Worm (Caenorhabditis elegans): Measurements from ENCODE around the gene lsm-4.

The lsm-4 gene

ce11 chrII:7239705-7240104 is 13.3 kb downstream of the lsm-4 start:
- TF ChIP-seq ama-1 (optimal IDR thresholded peaks at IDR 0.05), result no peak

ce11 chrII:7238791-7239190 is 14.2 kb downstream of the lsm-4 start:
- TF ChIP-seq pha-2 (tag; optimal IDR thresholded peaks at IDR 0.05) (no peak), ref-2 (tag; optimal IDR thresholded peaks at IDR 0.05) (no peak), eyg-1 (tag; optimal IDR thresholded peaks at IDR 0.05) (no peak), ceh-14 (tag; optimal IDR thresholded peaks at IDR 0.05) (no peak)

- TF ChIP-seq dmd-4 (tag; optimal IDR thresholded peaks at IDR 0.05; ENCODE audit: borderline replicate concordance) (no peak), K02D7.2 (tag; optimal IDR thresholded peaks at IDR 0.05) (no peak), ama-1 (optimal IDR thresholded peaks at IDR 0.05) (no peak), nhr-232 (tag; optimal IDR thresholded peaks at IDR 0.05) (no peak), ref-2 (tag; optimal IDR thresholded peaks at IDR 0.05) (no peak), che-1 (tag; optimal IDR thresholded peaks at IDR 0.05) (no peak), C38D4.7 (GFP tag; optimal IDR thresholded peaks at IDR 0.05) (no peak), ceh-14 (tag; optimal IDR thresholded peaks at IDR 0.05) (no peak), hlh-30 (tag; optimal IDR thresholded peaks at IDR 0.05; ENCODE audit: insufficient read depth) (no peak), ceh-19 (GFP tag; optimal IDR thresholded peaks at IDR 0.05) (no peak), pha-4 (tag; optimal IDR thresholded peaks at IDR 0.05) (no peak), hlh-6 (tag; optimal IDR thresholded peaks at IDR 0.05) (no peak), unc-55 (GFP tag; optimal IDR thresholded peaks at IDR 0.05) (no peak), unc-86 (tag; optimal IDR thresholded peaks at IDR 0.05) (no peak), ceh-31 (tag; optimal IDR thresholded peaks at IDR 0.05) (no peak), pat-9 (tag; optimal IDR thresholded peaks at IDR 0.05) (no peak)
These were observed 14.7 kb downstream of the lsm-4 start, which contains the start of gene aqp-1 for ce11 chrII:7238248-7238647. Gene aqp-1 (minus strand): TSS chrII:7238349.

ce11 chrII:7236937-7237336 is 16.0 kb downstream of the lsm-4 start:
- TF ChIP-seq ceh-30 (tag; optimal IDR thresholded peaks at IDR 0.05), result no peak

ce11 chrII:7233274-7233673 is 19.7 kb downstream of the lsm-4 start:
- TF ChIP-seq dve-1 (tag; optimal IDR thresholded peaks at IDR 0.05) (no peak), lin-11 (tag; optimal IDR thresholded peaks at IDR 0.05) (no peak), rnt-1 (tag; optimal IDR thresholded peaks at IDR 0.05) (no peak), nfya-1 (tag; optimal IDR thresholded peaks at IDR 0.05) (no peak), che-1 (tag; optimal IDR thresholded peaks at IDR 0.05) (no peak), unc-86 (tag; optimal IDR thresholded peaks at IDR 0.05) (no peak), fkh-6 (tag; optimal IDR thresholded peaks at IDR 0.05) (no peak), ceh-34 (tag; optimal IDR thresholded peaks at IDR 0.05) (no peak), pha-4 (tag; optimal IDR thresholded peaks at IDR 0.05) (no peak), ceh-30 (tag; optimal IDR thresholded peaks at IDR 0.05) (no peak), gmeb-2 (tag; optimal IDR thresholded peaks at IDR 0.05) (no peak), fkh-10 (GFP tag; optimal IDR thresholded peaks at IDR 0.05) (no peak), ceh-6 (GFP tag; optimal IDR thresholded peaks at IDR 0.05) (no peak), K09A11.1 (tag; optimal IDR thresholded peaks at IDR 0.05; ENCODE audit: insufficient read depth) (no peak), odd-2 (tag; optimal IDR thresholded peaks at IDR 0.05) (no peak)

- TF ChIP-seq pat-9 (tag; optimal IDR thresholded peaks at IDR 0.05), result no peak
- no peak for TF ChIP-seq ceh-30 (tag; optimal IDR thresholded peaks at IDR 0.05)
- TF ChIP-seq pha-2 (tag; optimal IDR thresholded peaks at IDR 0.05), result no peak
- TF ChIP-seq ceh-31 (tag; optimal IDR thresholded peaks at IDR 0.05), result no peak
- TF ChIP-seq lin-11 (tag; optimal IDR thresholded peaks at IDR 0.05), result no peak
- TF ChIP-seq ceh-24 (tag; optimal IDR thresholded peaks at IDR 0.05), result no peak
- no peak for TF ChIP-seq ceh-18 (tag; optimal IDR thresholded peaks at IDR 0.05)
- no peak for TF ChIP-seq unc-86 (tag; optimal IDR thresholded peaks at IDR 0.05)
- no peak for TF ChIP-seq npax-4 (tag; optimal IDR thresholded peaks at IDR 0.05)
- no peak for TF ChIP-seq gmeb-2 (tag; optimal IDR thresholded peaks at IDR 0.05)
- no peak for TF ChIP-seq nhr-232 (tag; optimal IDR thresholded peaks at IDR 0.05)
- TF ChIP-seq ttx-3 (tag; optimal IDR thresholded peaks at IDR 0.05), result no peak
- no peak for TF ChIP-seq fkh-6 (tag; optimal IDR thresholded peaks at IDR 0.05)
- no peak for TF ChIP-seq ceh-6 (GFP tag; optimal IDR thresholded peaks at IDR 0.05)
- no peak for TF ChIP-seq hlh-6 (tag; optimal IDR thresholded peaks at IDR 0.05)
- TF ChIP-seq pqm-1 (tag; optimal IDR thresholded peaks at IDR 0.05), result no peak
- no peak for TF ChIP-seq dmd-4 (tag; optimal IDR thresholded peaks at IDR 0.05; ENCODE audit: borderline replicate concordance)
- no peak for TF ChIP-seq madf-2 (tag; optimal IDR thresholded peaks at IDR 0.05)
These were observed 20.4 kb downstream of the lsm-4 start, which contains the start of gene ctsa-3.1 for ce11 chrII:7232517-7232916. Gene ctsa-3.1 (plus strand): TSS chrII:7232853.

All from whole organism, late embryonic.